Fruit fly (Drosophila melanogaster) whole organism: ENCODE data around the gene tws.

Experiments
- CG8478 ChIP-seq: fragments of >200 bp; optimal IDR thresholded peaks from 2 replicates; lab custom pipeline; 2018; ENCODE audit warnings: inconsistent platforms
- Dll ChIP-seq: fragments of >200 bp; optimal IDR thresholded peaks from 2 replicates; lab custom pipeline; 2017
- EcR ChIP-seq, 2 experiments: fragments of >200 bp; optimal IDR thresholded peaks; 2 replicates each; lab custom pipeline; 2017; ENCODE audit warnings: missing biosample characterization in 2 of 2, missing genetic modification characterization in 2 of 2, missing genetic modification reagents in 2 of 2
- pan ChIP-seq: fragments of >200 bp; optimal IDR thresholded peaks from 2 replicates; lab custom pipeline; 2017
- psq ChIP-seq: fragments of >200 bp; optimal IDR thresholded peaks from 2 replicates; lab custom pipeline; 2017
- usp ChIP-seq: fragments of >200 bp; optimal IDR thresholded peaks from 2 replicates; lab custom pipeline; 2017; ENCODE audit warnings: missing biosample characterization, missing genetic modification characterization, mixed read lengths

The tws gene

DNA sequence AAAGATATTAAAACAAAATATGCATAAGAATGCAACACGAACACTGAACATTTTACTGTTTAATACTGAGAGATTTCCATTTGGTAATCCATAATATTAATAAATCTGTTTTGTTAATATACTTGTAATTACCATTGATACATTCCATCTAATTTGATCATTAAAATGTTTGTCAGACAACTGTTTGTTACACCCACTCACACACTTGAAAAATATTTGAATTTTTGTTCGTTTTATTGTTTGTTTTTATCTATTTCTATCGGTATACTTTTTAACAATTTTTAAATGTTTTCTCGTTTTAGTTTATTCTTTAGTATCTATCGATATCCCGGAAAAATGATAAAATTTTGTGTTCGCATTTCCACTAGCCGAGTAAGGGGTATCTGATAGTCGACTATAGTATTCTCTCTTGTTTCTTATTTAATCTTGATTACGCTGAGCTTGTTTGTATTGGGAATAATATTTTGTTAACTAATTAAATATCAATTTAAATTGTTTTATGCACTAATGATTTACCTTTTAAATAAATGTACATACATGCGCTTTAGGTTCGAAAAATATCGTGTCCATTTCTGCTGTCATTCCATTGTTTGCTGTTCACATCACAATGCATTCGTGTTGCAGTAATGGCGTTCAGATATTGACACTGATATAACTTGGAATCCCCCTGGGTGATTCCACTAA, 12.4 kb upstream of the tws start, which contains the start of gene CG34303:
Gene CG34303, minus strand, starts transcription at position 51 of the 684 bp plus-strand sequence.
- TF ChIP-seq CG8478 (lab: Kevin White, UChicago) (no peak), usp (GFP tag; lab: Kevin White, UChicago) (no peak), EcR (GFP tag; optimal IDR thresholded peaks at IDR 0.05; lab: Kevin White, UChicago) (no peak), psq (lab: Kevin White, UChicago) (no peak), Dll (lab: Kevin White, UChicago) (no peak), pan (lab: Kevin White, UChicago) (no peak)

DNA sequence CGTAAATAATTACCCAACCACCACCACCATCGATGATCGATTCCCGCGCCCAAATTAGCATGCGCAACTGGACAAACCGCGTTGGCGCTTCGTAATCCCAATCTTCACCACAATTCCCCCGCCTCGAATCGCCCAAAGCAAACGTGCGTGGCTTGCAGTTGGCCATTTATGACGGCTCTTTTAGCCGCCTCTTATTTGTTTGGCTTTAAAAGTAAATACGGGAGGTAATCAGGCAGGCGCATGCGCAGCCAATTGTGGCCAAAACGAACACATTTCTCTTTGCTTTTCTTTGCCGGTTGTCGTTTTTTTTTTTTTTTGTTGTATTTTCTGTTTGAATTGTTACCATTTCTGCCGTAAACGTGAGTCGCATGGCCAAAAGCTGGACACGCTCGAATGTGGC, 11.0 kb upstream of the tws start:
- TF ChIP-seq CG8478 (lab: Kevin White, UChicago), result no peak
- TF ChIP-seq Dll (lab: Kevin White, UChicago), result no peak
- no peak for TF ChIP-seq EcR (GFP tag; optimal IDR thresholded peaks at IDR 0.05; lab: Kevin White, UChicago)
- no peak for TF ChIP-seq pan (lab: Kevin White, UChicago)
- TF ChIP-seq psq (lab: Kevin White, UChicago), result no peak
- TF ChIP-seq usp (GFP tag; lab: Kevin White, UChicago), result no peak

DNA sequence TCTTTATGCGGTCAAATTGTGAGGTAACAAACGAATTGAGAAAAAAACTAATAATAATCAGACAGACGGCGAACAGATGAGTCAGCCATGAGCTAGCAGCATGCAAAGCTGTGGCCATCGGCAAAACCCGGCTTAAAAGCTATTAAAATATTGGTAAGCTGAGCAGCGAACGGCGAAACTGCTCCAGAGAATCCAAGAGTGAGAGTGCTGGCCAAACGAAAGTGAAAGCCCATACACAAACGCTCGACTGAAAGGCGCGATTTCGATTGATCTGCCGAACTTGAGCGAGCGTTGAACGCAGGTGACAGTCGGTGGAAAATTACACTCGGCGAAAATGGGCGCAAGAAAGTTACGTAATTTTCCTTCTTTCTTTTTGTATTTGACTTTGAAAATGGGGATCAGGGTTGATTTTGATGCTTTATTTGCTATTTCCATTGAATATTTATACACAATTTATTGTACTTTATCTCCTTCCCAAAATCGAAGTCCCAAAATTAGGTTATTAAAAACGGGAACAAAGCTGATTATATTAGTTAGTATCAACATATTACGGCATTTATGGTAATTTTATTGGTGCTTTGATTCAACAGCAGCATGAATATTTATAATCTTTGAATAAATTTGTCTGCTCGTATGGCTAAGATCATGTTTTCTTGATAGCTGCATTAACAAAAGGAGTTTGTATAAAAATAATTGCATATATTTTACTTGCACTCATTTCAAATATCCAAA, 10.3 kb upstream of the tws start:
- no peak for TF ChIP-seq pan (lab: Kevin White, UChicago)
- no peak for TF ChIP-seq CG8478 (lab: Kevin White, UChicago)
- no peak for TF ChIP-seq usp (GFP tag; lab: Kevin White, UChicago)
- TF ChIP-seq EcR (GFP tag; optimal IDR thresholded peaks at IDR 0.05; lab: Kevin White, UChicago), result no peak

DNA sequence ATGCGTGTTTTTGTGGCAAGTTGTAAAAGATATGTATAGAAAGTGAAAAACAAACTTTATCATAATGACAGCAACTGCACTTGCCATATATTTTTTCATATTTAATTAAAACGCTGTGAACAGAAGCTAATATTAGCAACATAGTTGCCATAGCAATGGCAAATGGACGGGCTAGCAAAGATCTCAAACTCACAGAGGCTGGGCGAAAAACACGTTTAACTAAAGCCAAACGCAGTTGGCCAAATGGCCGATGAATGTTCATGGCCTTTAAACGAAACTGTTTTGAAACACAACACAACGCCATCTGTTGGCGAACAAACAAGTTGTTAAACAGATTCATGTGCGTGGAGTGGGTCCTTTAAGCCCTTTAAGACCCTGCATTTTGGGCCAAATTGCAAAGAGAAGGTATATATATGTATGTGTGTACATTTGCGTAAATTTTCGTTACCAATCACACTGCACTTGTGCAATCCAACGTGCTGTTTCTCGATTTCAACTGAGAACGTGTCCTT, 8.9 kb upstream of the tws start:
- no peak for TF ChIP-seq Dll (lab: Kevin White, UChicago)
- no peak for TF ChIP-seq usp (GFP tag; lab: Kevin White, UChicago)

DNA sequence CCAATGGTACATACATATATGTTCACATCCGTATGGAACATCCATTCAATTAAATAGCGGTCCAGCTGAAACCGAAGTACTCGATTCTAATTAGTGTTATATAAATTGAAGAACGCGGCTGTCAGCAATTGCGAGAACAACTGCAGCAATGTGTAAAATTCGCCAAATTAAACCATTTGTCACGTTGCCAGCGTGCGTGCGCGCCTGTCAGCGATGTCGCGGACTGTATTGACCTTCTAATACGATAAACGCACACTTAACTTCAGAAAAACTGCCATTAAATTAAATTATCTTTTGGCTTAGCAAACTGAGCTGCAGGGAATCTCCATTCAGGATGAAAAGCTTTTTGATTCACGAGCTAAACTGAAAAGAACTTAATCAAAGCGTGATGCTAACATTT, 7.6 kb upstream of the tws start:
- TF ChIP-seq CG8478 (lab: Kevin White, UChicago) (no peak), usp (GFP tag; lab: Kevin White, UChicago) (no peak), Dll (lab: Kevin White, UChicago) (no peak), pan (lab: Kevin White, UChicago) (no peak), psq (lab: Kevin White, UChicago) (no peak), EcR (GFP tag; optimal IDR thresholded peaks at IDR 0.05; lab: Kevin White, UChicago) (no peak)

DNA sequence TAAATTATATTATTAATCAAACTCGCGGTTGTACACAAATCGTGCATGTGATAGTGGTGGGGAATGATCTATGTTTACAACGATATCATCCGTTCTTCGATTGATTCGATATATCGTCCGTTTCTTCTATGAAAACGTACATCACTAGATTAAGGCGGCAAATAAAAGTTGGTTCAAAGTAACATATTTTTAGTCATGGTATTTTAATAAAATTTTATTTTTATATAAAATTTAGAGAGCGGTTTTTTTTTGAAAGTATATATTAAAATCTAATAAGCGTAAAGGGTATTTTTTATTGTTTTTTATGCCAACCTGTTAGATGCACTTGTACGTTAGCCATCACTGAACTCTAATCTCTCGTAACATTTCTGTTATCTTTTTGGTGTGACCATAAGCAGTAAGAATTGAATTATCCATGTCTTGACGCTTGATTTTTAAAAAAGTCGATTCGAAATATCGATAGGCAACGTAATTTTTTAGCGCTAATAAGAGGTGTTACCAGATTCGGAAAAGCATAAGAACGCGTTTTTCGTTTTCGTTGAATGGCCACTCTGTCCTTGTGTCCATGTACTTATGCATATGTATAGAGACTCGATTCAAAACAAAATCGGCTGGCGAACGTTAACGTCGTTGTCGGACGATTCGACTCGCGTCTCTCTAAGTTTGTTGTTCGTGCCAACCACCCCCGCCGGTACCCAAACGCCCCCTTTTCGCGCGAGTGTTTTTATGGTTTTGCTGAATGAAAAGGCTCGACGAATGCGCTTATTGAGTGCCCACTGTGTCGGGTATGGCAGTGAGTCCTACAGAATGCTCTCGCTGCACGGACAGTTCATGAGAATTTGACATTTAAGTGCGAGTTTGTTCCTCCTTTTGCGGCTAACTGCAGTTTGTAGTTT, 4.8 kb upstream of the tws start, which contains the start of the genes TAF1B and Invadolysin:
Gene TAF1B, minus strand, starts transcription at position 82 of the 896 bp plus-strand sequence.
Gene Invadolysin, plus strand, starts transcription at position 566 of the 896 bp plus-strand sequence.
- no peak for TF ChIP-seq pan (lab: Kevin White, UChicago)
- TF ChIP-seq usp (GFP tag; lab: Kevin White, UChicago), result no peak
- no peak for TF ChIP-seq CG8478 (lab: Kevin White, UChicago)
- no peak for TF ChIP-seq EcR (GFP tag; optimal IDR thresholded peaks at IDR 0.05; lab: Kevin White, UChicago)
- TF ChIP-seq psq (lab: Kevin White, UChicago), result no peak
- no peak for TF ChIP-seq Dll (lab: Kevin White, UChicago)

DNA sequence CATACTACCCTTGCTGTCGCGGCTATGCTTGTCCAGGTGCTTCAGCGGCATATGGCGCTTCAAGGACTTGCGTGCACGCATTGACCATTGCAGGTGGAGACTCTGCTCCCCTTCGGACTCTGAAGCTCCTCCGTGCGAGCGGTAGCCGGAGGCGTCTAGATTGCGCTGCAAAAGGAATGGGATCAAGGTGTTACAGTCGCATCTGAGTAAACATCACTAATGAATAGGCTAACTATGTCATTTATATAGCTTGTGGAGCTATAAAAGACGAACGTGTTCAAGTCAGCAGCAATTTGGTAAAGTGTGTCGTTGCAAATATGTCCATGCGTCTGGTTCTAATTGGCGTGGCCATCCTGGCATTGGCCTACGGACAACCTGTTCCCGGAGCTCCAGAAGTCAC, 3.2 kb upstream of the tws start, which contains the start of gene CG42759:
Gene CG42759, plus strand, starts transcription at position 301 of the 400 bp plus-strand sequence.
- TF ChIP-seq Dll (lab: Kevin White, UChicago) (no peak), psq (lab: Kevin White, UChicago) (no peak)

DNA sequence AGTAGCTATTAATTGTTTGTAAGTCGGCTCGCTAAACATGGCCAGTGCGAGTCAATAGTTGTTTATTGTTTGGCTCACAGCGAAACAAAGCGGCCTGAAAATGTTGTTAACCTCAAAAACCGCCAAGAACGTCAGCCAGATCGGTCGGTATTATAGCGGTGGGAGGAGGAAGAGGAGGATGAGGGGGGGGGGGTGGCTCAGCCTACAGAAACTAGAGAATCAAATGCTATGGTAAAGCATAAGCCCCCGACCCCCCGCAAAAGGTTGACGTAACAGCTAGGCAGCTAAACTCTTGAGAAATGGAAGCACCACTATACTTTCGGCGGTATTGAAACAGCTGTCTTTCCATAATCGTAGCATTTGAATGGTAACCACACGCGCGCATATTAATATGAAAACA, 672 bp downstream of the tws start:
- TF ChIP-seq psq (lab: Kevin White, UChicago), result no peak
- no peak for TF ChIP-seq usp (GFP tag; lab: Kevin White, UChicago)
- no peak for TF ChIP-seq pan (lab: Kevin White, UChicago)
- no peak for TF ChIP-seq CG8478 (lab: Kevin White, UChicago)
- no peak for TF ChIP-seq EcR (GFP tag; optimal IDR thresholded peaks at IDR 0.05; lab: Kevin White, UChicago)
- no peak for TF ChIP-seq Dll (lab: Kevin White, UChicago)

DNA sequence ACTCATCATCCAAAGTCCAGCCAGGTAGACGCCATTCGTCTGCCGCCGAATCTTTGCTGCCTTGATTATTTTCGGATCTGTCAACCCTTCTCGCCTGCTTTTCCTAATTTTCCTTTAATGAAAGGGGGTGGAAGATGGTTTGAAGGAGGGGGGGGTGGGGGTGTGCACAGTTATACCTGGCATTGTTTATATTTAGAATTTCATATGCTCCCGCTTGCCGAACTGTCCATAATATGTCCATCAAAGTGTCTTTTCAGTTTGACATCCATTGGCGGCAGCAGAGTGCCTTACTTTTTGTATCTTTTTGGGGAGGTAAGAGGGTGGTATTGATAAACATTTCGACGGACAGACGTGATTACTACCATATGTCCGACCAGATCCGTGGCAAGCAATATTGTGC, 1.8 kb downstream of the tws start:
- TF ChIP-seq usp (GFP tag; lab: Kevin White, UChicago), result no peak
- TF ChIP-seq pan (lab: Kevin White, UChicago), result no peak
- TF ChIP-seq Dll (lab: Kevin White, UChicago), result no peak
- TF ChIP-seq CG8478 (lab: Kevin White, UChicago), result no peak
- no peak for TF ChIP-seq psq (lab: Kevin White, UChicago)
- TF ChIP-seq EcR (GFP tag; optimal IDR thresholded peaks at IDR 0.05; lab: Kevin White, UChicago), result no peak

DNA sequence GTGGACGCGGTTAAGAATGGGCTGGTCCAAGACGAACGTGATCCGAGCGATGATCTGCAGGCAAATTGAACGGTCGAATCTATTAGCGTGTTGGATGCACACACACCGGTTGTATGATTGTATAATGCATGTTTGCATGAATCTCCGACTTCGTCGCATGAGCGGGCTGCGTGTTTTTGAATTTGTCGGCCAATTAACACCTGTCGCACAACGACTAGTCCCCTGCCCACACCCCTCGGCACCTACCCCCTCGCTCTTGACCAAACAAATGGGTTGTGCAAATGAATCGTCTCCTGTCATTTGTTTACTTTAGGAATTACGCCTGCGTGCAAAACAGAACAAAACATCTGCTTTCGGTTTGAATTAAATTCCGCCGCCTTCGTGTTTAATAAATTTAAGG, 4.6 kb downstream of the tws start:
- TF ChIP-seq Dll (lab: Kevin White, UChicago) (no peak), usp (GFP tag; lab: Kevin White, UChicago) (no peak), psq (lab: Kevin White, UChicago) (no peak), EcR (GFP tag; optimal IDR thresholded peaks at IDR 0.05; lab: Kevin White, UChicago) (no peak), CG8478 (lab: Kevin White, UChicago) (no peak), pan (lab: Kevin White, UChicago) (no peak)
